Fruit fly (Drosophila melanogaster): ENCODE data around the gene Oseg5.

The Oseg5 gene

DNA sequence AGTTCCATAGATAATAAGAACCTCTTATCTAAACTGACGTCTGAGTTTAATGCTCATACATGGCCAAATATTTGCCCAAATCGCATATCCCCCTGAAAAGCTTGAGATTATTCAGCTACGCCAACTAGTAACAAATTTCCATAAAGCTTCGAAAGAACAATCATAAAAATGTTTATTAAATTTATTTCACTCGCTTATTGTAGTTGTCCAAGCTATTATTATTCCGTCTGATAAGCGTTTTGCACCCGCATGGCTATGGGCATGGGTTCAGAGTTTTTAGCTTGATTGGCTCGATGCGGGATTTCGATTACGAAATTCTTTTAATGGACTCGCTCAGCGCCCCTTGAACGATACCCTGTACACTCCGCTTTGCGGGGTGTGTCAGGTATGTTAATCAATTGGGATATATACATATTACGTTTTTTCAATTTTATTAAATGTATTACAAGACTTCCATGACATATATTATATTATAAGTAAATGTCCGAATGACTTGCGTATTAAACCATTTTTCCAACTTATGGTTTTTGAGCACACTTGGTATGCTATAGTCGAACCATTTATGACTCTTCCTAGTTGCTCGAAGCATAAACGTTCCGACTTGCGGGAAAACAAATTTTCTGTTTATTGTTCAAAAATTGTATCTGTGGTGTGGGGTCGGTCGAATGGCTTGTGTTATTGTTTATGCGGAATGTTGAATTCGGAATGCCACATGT is 29.9 kb downstream of the Oseg5 start (continued):
- TF ChIP-seq hbn (GFP tag; IDR thresholded peaks at IDR 0.05; ENCODE audit: partially characterized antibody) (0 out of 2 replicates have a peak, but pooled peaks have one; percentile 34), vvl (GFP tag; IDR thresholded peaks at IDR 0.05) (peak; percentile 98), CG13287 (GFP tag; IDR thresholded peaks at IDR 0.05; ENCODE audit: partially characterized antibody) (peak; percentile 78), CG14860 (GFP tag; IDR thresholded peaks at IDR 0.05; ENCODE audit: partially characterized antibody) (peak; percentile 87), ap (GFP tag; IDR thresholded peaks at IDR 0.05) (peak; percentile 94), CG6272 (GFP tag; IDR thresholded peaks at IDR 0.05) (peak; percentile 92), CG16813 (GFP tag; IDR thresholded peaks at IDR 0.05; ENCODE audit: partially characterized antibody) (peak; percentile 84), CG10565 (GFP tag; optimal IDR thresholded peaks at IDR 0.05) (peak; percentile 52), CG30403 (GFP tag; optimal IDR thresholded peaks at IDR 0.05) (peak; percentile 96), danr (GFP tag; IDR thresholded peaks at IDR 0.05) (peak; percentile 90), hkb (optimal IDR thresholded peaks at IDR 0.05) (no peak), hkb (GFP tag; IDR thresholded peaks at IDR 0.05) (peak; percentile 94), Dip3 (GFP tag; optimal IDR thresholded peaks at IDR 0.05) (peak; percentile 85), CG5180 (GFP tag; optimal IDR thresholded peaks at IDR 0.05) (peak; percentile 86), CG10462 (GFP tag; optimal IDR thresholded peaks at IDR 0.05) (peak; percentile 87), Nf-YC (tag; optimal IDR thresholded peaks at IDR 0.05) (peak; percentile 85), CG31224 (GFP tag; IDR thresholded peaks at IDR 0.05) (peak; percentile 88), pb (GFP tag; optimal IDR thresholded peaks at IDR 0.05) (no peak), CG13123 (GFP tag; optimal IDR thresholded peaks at IDR 0.05) (peak; percentile 91), CG5953 (GFP tag; IDR thresholded peaks at IDR 0.05) (peak; percentile 91), row (GFP tag; IDR thresholded peaks at IDR 0.05) (peak; percentile 99), CG7963 (GFP tag; IDR thresholded peaks at IDR 0.05; ENCODE audit: partially characterized antibody) (peak; percentile 70), Chrac-16 (GFP tag; optimal IDR thresholded peaks at IDR 0.05) (peak; percentile 95), Eip74EF (GFP tag; optimal IDR thresholded peaks at IDR 0.05) (peak in 1 of 2 experiments; percentile 94), pzg (GFP tag; optimal IDR thresholded peaks at IDR 0.05) (peak; percentile 22), Vsx1 (GFP tag; optimal IDR thresholded peaks at IDR 0.05) (peak; percentile 93), CG17186 (GFP tag; optimal IDR thresholded peaks at IDR 0.05) (peak; percentile 54), Gug (GFP tag; IDR thresholded peaks at IDR 0.05) (peak; percentile 92), cg (GFP tag; optimal IDR thresholded peaks at IDR 0.05) (no peak), CG15601 (tag; optimal IDR thresholded peaks at IDR 0.05) (peak; percentile 89), emc (GFP tag; optimal IDR thresholded peaks at IDR 0.05) (peak; percentile 64), onecut (GFP tag; IDR thresholded peaks at IDR 0.05) (peak; percentile 82), CG2116 (GFP tag; optimal IDR thresholded peaks at IDR 0.05) (peak; percentile 73), CG33557 (GFP tag; optimal IDR thresholded peaks at IDR 0.05) (peak; percentile 78), CG11560 (tag; IDR thresholded peaks at IDR 0.05) (peak; percentile 87), rib (GFP tag; IDR thresholded peaks at IDR 0.05) (peak; percentile 91), CG17802 (tag; optimal IDR thresholded peaks at IDR 0.05) (peak; percentile 75), stc (GFP tag; IDR thresholded peaks at IDR 0.05) (peak; percentile 94), CTCF (GFP tag; optimal IDR thresholded peaks at IDR 0.05) (peak; percentile 60), slou (GFP tag; optimal IDR thresholded peaks at IDR 0.05) (peak; percentile 93), CG17912 (GFP tag; optimal IDR thresholded peaks at IDR 0.05) (peak; percentile 57), CG18262 (tag; optimal IDR thresholded peaks at IDR 0.05) (peak; percentile 96), gfzf (GFP tag; optimal IDR thresholded peaks at IDR 0.05) (no peak), Scr (GFP tag; IDR thresholded peaks at IDR 0.05; ENCODE audit: partially characterized antibody) (peak; percentile 71), her (GFP tag; optimal IDR thresholded peaks at IDR 0.05) (peak; percentile 19), Lim3 (GFP tag; IDR thresholded peaks at IDR 0.05) (peak; percentile 89), CoRest (tag; optimal IDR thresholded peaks at IDR 0.05) (peak; percentile 97), CG2889 (GFP tag; IDR thresholded peaks at IDR 0.05) (peak; percentile 94), zfh2 (GFP tag; optimal IDR thresholded peaks at IDR 0.05) (peak; percentile 88), CG31441 (GFP tag; IDR thresholded peaks at IDR 0.05) (peak; percentile 97)

Data from whole organism, embryonic.